Worm (Caenorhabditis elegans) whole organism, young adult: ENCODE measurements around the gene cls-1.

Experiments
- F10E7.11 ChIP-seq: sonication (generic microtip); optimal IDR thresholded peaks from 2 replicates; lab custom pipeline; 2017; ENCODE audit warnings: mild to moderate bottlenecking, missing genetic modification characterization, moderate library complexity, missing compliant biosample characterization
- him-1 ChIP-seq: sonication (generic microtip); optimal IDR thresholded peaks from 2 replicates; lab custom pipeline; 2016; ENCODE audit warnings: missing genotype, missing genetic modification reagents, missing genetic modification characterization, missing compliant biosample characterization

DNA sequence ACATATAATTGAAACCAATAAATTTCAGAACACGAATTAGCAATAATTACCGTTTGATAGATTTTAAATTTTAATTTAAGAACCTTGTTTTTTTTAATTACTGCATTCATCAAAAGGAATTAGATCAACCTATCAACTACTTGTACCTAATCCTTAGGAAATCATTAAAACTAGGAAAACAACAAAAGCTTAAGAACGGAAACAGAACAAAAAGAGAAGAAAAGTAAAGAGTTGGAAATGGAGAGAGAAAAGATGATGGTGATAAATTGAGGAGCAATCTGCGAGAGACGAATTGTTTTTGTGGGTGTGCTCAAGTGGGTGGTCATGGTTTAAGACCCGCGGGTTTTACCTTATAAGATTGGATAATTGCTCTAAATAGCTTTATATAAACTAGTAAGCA is 27.4 kb downstream of the cls-1 start:
- TF ChIP-seq him-1, result no peak
- TF ChIP-seq F10E7.11, result no peak
